Fruit fly (Drosophila melanogaster) whole organism, embryonic: Measurements from ENCODE around the gene miple2.

Source experiments
- ATbp ChIP-seq: fragments of 200-800 bp; sonication (Bioruptor generic); optimal IDR thresholded peaks from 2 replicates; lab custom pipeline; 2017; ENCODE audit warnings: missing biosample characterization, mild to moderate bottlenecking, missing genetic modification characterization, missing genetic modification reagents
- CG10959 ChIP-seq: fragments of 200-800 bp; sonication (Bioruptor generic); IDR thresholded peaks from 2 replicates; pipeline ENCODE4 v1.3.6; 2022; ENCODE audit warnings: missing biosample characterization, missing genetic modification characterization
- CG13894 ChIP-seq: fragments of 200-800 bp; sonication (Bioruptor generic); optimal IDR thresholded peaks from 3 replicates; lab custom pipeline; 2018; ENCODE audit warnings: missing biosample characterization, mild to moderate bottlenecking, missing genetic modification characterization, moderate library complexity
- CG14667 ChIP-seq: fragments of 200-800 bp; sonication (Bioruptor generic); IDR thresholded peaks from 2 replicates; pipeline ENCODE4 v1.3.6; 2022; ENCODE audit warnings: missing biosample characterization, missing genetic modification characterization
- CG16813 ChIP-seq: fragments of 200-800 bp; sonication (Bioruptor generic); IDR thresholded peaks from 3 replicates; pipeline ENCODE4 v1.3.6; 2022; ENCODE audit warnings: missing biosample characterization, missing genetic modification characterization; ENCODE audit not compliant: partially characterized antibody
- CG17361 ChIP-seq: fragments of 200-800 bp; sonication (Bioruptor generic); IDR thresholded peaks from 3 replicates; pipeline ENCODE4 v1.3.6; 2022; ENCODE audit warnings: missing biosample characterization, missing genetic modification characterization
- CG17385 ChIP-seq: fragments of 200-800 bp; sonication (Bioruptor generic); optimal IDR thresholded peaks from 3 replicates; lab custom pipeline; 2018; ENCODE audit warnings: missing biosample characterization, mild to moderate bottlenecking, missing genetic modification characterization
- CG30431 ChIP-seq: fragments of 200-800 bp; sonication (Bioruptor generic); optimal IDR thresholded peaks from 2 replicates; lab custom pipeline; 2017; ENCODE audit warnings: missing biosample characterization, missing genetic modification characterization
- CG3995 ChIP-seq: fragments of 200-800 bp; sonication (Bioruptor generic); optimal IDR thresholded peaks from 3 replicates; lab custom pipeline; 2016; ENCODE audit warnings: missing biosample characterization, missing genetic modification characterization
- CG4360 ChIP-seq: fragments of 200-800 bp; sonication (Bioruptor generic); IDR thresholded peaks from 2 replicates; pipeline ENCODE4 v1.3.6; 2022; ENCODE audit warnings: missing biosample characterization, missing genetic modification characterization
- CG4707 ChIP-seq: fragments of 200-800 bp; sonication (Bioruptor generic); optimal IDR thresholded peaks from 2 replicates; lab custom pipeline; 2018; ENCODE audit warnings: missing biosample characterization, mild to moderate bottlenecking, missing genetic modification characterization, moderate library complexity
- CG6854 ChIP-seq: fragments of 200-800 bp; sonication (Bioruptor generic); optimal IDR thresholded peaks from 3 replicates; lab custom pipeline; 2017; ENCODE audit warnings: missing biosample characterization, mild to moderate bottlenecking, missing genetic modification characterization
- CG8290 ChIP-seq, 3 experiments: fragments of 200-800 bp; sonication (Bioruptor generic); optimal IDR thresholded peaks; 2 replicates each; lab custom pipeline; 2016 to 2019; ENCODE audit warnings: missing biosample characterization in 3 of 3, missing genetic modification characterization in 3 of 3, mild to moderate bottlenecking in 2 of 3, moderate library complexity in 1 of 3
- CG8765 ChIP-seq: fragments of 200-800 bp; sonication (Bioruptor generic); IDR thresholded peaks from 2 replicates; pipeline ENCODE4 v1.3.6; 2022; ENCODE audit warnings: missing biosample characterization, missing genetic modification characterization
- CHES-1-like ChIP-seq: fragments of 200-800 bp; sonication (Bioruptor generic); optimal IDR thresholded peaks from 2 replicates; lab custom pipeline; 2016; ENCODE audit warnings: missing biosample characterization, missing genetic modification characterization
- Doc2 ChIP-seq: fragments of 200-800 bp; sonication (Bioruptor generic); IDR thresholded peaks from 2 replicates; pipeline ENCODE4 v1.3.6; 2022; ENCODE audit warnings: missing biosample characterization, missing genetic modification characterization
- Dref ChIP-seq: fragments of 200-800 bp; sonication (Bioruptor generic); IDR thresholded peaks from 2 replicates; pipeline ENCODE4 v1.3.6; 2022; ENCODE audit warnings: missing biosample characterization, missing genetic modification characterization
- Gug ChIP-seq: fragments of 200-800 bp; sonication (Bioruptor generic); IDR thresholded peaks from 4 replicates; pipeline ENCODE4 v1.3.6; 2022; ENCODE audit warnings: missing biosample characterization, missing genetic modification characterization
- H15 ChIP-seq: fragments of 200-800 bp; sonication (Bioruptor generic); IDR thresholded peaks from 3 replicates; pipeline ENCODE4 v1.3.6; 2022; ENCODE audit warnings: missing biosample characterization, missing genetic modification characterization
- HLH54F ChIP-seq: fragments of 200-800 bp; sonication (Bioruptor generic); optimal IDR thresholded peaks from 3 replicates; lab custom pipeline; 2016; ENCODE audit warnings: missing biosample characterization, missing genetic modification characterization
- Hey ChIP-seq: fragments of 200-800 bp; sonication (Bioruptor generic); optimal IDR thresholded peaks from 3 replicates; lab custom pipeline; 2018; ENCODE audit warnings: missing biosample characterization, mild to moderate bottlenecking, missing genetic modification characterization
- Hr39 ChIP-seq: fragments of >200 bp; optimal IDR thresholded peaks from 2 replicates; lab custom pipeline; 2017
- Max ChIP-seq: fragments of 200-800 bp; sonication (Bioruptor generic); optimal IDR thresholded peaks from 2 replicates; lab custom pipeline; 2016; ENCODE audit warnings: missing biosample characterization, mild to moderate bottlenecking, missing genetic modification characterization
- NK7.1 ChIP-seq: fragments of 200-800 bp; sonication (Bioruptor generic); optimal IDR thresholded peaks from 3 replicates; lab custom pipeline; 2016; ENCODE audit warnings: missing biosample characterization, missing genetic modification characterization
- Neu2 ChIP-seq: fragments of 200-800 bp; sonication (Bioruptor generic); optimal IDR thresholded peaks from 3 replicates; lab custom pipeline; 2016; ENCODE audit warnings: missing biosample characterization, missing genetic modification characterization, borderline replicate concordance
- PHDP ChIP-seq: fragments of 200-800 bp; sonication (Bioruptor generic); optimal IDR thresholded peaks from 3 replicates; lab custom pipeline; 2018; ENCODE audit warnings: missing biosample characterization, mild to moderate bottlenecking, missing genetic modification characterization, moderate library complexity
- Scr ChIP-seq: fragments of 200-800 bp; sonication (Bioruptor generic); IDR thresholded peaks from 2 replicates; pipeline ENCODE4 v1.3.6; 2022; ENCODE audit warnings: missing biosample characterization, missing genetic modification characterization; ENCODE audit not compliant: partially characterized antibody
- Six4 ChIP-seq: fragments of 200-800 bp; sonication (Bioruptor generic); optimal IDR thresholded peaks from 2 replicates; lab custom pipeline; 2016; ENCODE audit warnings: missing biosample characterization, missing genetic modification characterization
- Ssrp ChIP-seq: fragments of 200-800 bp; sonication (Bioruptor generic); optimal IDR thresholded peaks from 2 replicates; lab custom pipeline; 2018; ENCODE audit warnings: missing biosample characterization, mild to moderate bottlenecking, missing genetic modification characterization, moderate library complexity
- ara ChIP-seq: fragments of 200-800 bp; sonication (Bioruptor generic); IDR thresholded peaks from 2 replicates; pipeline ENCODE4 v1.3.6; 2022; ENCODE audit warnings: missing biosample characterization, missing genetic modification characterization
- ato ChIP-seq: fragments of 200-800 bp; sonication (Bioruptor generic); IDR thresholded peaks from 2 replicates; pipeline ENCODE4 v1.3.6; 2022; ENCODE audit warnings: missing biosample characterization, missing genetic modification characterization; ENCODE audit not compliant: partially characterized antibody
- croc ChIP-seq: fragments of 200-800 bp; sonication (Bioruptor generic); conservative IDR thresholded peaks from 3 replicates; pipeline ENCODE4 v1.3.6; 2022; ENCODE audit warnings: missing biosample characterization, missing genetic modification characterization
- cwo ChIP-seq: fragments of 200-800 bp; sonication (Bioruptor generic); optimal IDR thresholded peaks from 3 replicates; lab custom pipeline; 2017; ENCODE audit warnings: missing biosample characterization, missing genetic modification characterization, mild to moderate bottlenecking, moderate library complexity, missing genetic modification reagents
- dimm ChIP-seq: fragments of 200-800 bp; sonication (Bioruptor generic); IDR thresholded peaks from 2 replicates; pipeline ENCODE4 v1.3.6; 2022; ENCODE audit warnings: missing biosample characterization, missing genetic modification characterization
- dm ChIP-seq: fragments of 200-800 bp; sonication (Bioruptor generic); optimal IDR thresholded peaks from 3 replicates; lab custom pipeline; 2016; ENCODE audit warnings: missing biosample characterization, missing genetic modification characterization
- ems ChIP-seq: fragments of 200-800 bp; sonication (Bioruptor generic); optimal IDR thresholded peaks from 3 replicates; lab custom pipeline; 2016; ENCODE audit warnings: missing biosample characterization, missing genetic modification characterization
- en ChIP-seq: fragments of 200-800 bp; sonication (Bioruptor generic); optimal IDR thresholded peaks from 2 replicates; lab custom pipeline; 2016; ENCODE audit warnings: missing biosample characterization, missing genetic modification characterization
- fd102C ChIP-seq: fragments of 200-800 bp; sonication (Bioruptor generic); optimal IDR thresholded peaks from 2 replicates; lab custom pipeline; 2018; ENCODE audit warnings: missing biosample characterization, mild to moderate bottlenecking, missing genetic modification characterization, moderate library complexity
- grn ChIP-seq: fragments of 200-800 bp; sonication (Bioruptor generic); optimal IDR thresholded peaks from 3 replicates; lab custom pipeline; 2017; ENCODE audit warnings: missing biosample characterization, missing genetic modification characterization
- gt ChIP-seq: fragments of 200-800 bp; sonication (Bioruptor generic); IDR thresholded peaks from 2 replicates; pipeline ENCODE4 v1.3.6; 2022; ENCODE audit warnings: missing biosample characterization, missing genetic modification characterization
- hbn ChIP-seq: fragments of 200-800 bp; sonication (Bioruptor generic); IDR thresholded peaks from 2 replicates; pipeline ENCODE4 v1.3.6; 2022; ENCODE audit warnings: missing biosample characterization, missing genetic modification characterization; ENCODE audit not compliant: partially characterized antibody
- kni ChIP-seq: fragments of 200-800 bp; sonication (Bioruptor generic); optimal IDR thresholded peaks from 3 replicates; lab custom pipeline; 2017; ENCODE audit warnings: mild to moderate bottlenecking, missing biosample characterization, missing genetic modification reagents, missing genetic modification characterization
- pho ChIP-seq: fragments of 200-800 bp; sonication (Bioruptor generic); optimal IDR thresholded peaks from 2 replicates; lab custom pipeline; 2016; ENCODE audit warnings: missing biosample characterization, missing genetic modification characterization
- phol ChIP-seq: fragments of 200-800 bp; sonication (Bioruptor generic); optimal IDR thresholded peaks from 3 replicates; lab custom pipeline; 2018; ENCODE audit warnings: missing biosample characterization, mild to moderate bottlenecking, missing genetic modification characterization, moderate library complexity
- ro ChIP-seq: fragments of 200-800 bp; sonication (Bioruptor generic); IDR thresholded peaks from 2 replicates; pipeline ENCODE4 v1.3.6; 2022; ENCODE audit warnings: missing biosample characterization, missing genetic modification characterization
- slbo ChIP-seq: fragments of 200-800 bp; sonication (Bioruptor generic); IDR thresholded peaks from 2 replicates; pipeline ENCODE4 v1.3.6; 2022; ENCODE audit warnings: missing biosample characterization, missing genetic modification characterization
- slp2 ChIP-seq: fragments of 200-800 bp; sonication (Bioruptor generic); optimal IDR thresholded peaks from 2 replicates; lab custom pipeline; 2016; ENCODE audit warnings: missing biosample characterization, missing genetic modification characterization
- sr ChIP-seq: fragments of 200-800 bp; sonication (Bioruptor generic); IDR thresholded peaks from 3 replicates; pipeline ENCODE4 v1.3.6; 2022; ENCODE audit warnings: missing biosample characterization, missing genetic modification characterization
- ssp ChIP-seq: fragments of 200-800 bp; sonication (Bioruptor generic); IDR thresholded peaks from 2 replicates; pipeline ENCODE4 v1.3.6; 2022; ENCODE audit warnings: missing biosample characterization, missing genetic modification characterization
- trem ChIP-seq: fragments of 200-800 bp; optimal IDR thresholded peaks from 3 replicates; lab custom pipeline; 2019; ENCODE audit warnings: missing biosample characterization, mild to moderate bottlenecking, missing genetic modification characterization, moderate library complexity
- unc-4 ChIP-seq: fragments of 200-800 bp; sonication (Bioruptor generic); IDR thresholded peaks from 2 replicates; pipeline ENCODE4 v1.3.6; 2022; ENCODE audit warnings: missing biosample characterization, missing genetic modification characterization; ENCODE audit not compliant: partially characterized antibody
- zfh2 ChIP-seq: fragments of 200-800 bp; sonication (Bioruptor generic); optimal IDR thresholded peaks from 2 replicates; lab custom pipeline; 2016; ENCODE audit warnings: missing biosample characterization, missing genetic modification characterization

The miple2 gene

dm6 chr3L:262724-263177 is 8.2 kb upstream of the miple2 start (continued):
- TF ChIP-seq Hr39: no peak
- TF ChIP-seq CG30431 (GFP tag; lab: Kevin White, UChicago): no peak
- peak; percentile 87 for TF ChIP-seq Dref
- no peak for TF ChIP-seq Doc2 (GFP tag; lab: Robert Waterston, UW)
- TF ChIP-seq Scr (GFP tag; lab: Robert Waterston, UW): peak; percentile 89
- no peak for TF ChIP-seq H15 (GFP tag; lab: Robert Waterston, UW)
- peak; percentile 77 for TF ChIP-seq hbn
- TF ChIP-seq pho (GFP tag; lab: Kevin White, UChicago): no peak
- no peak for TF ChIP-seq CG17361 (GFP tag; lab: Robert Waterston, UW)
- TF ChIP-seq CG4360: no peak
- TF ChIP-seq CG13894 (tag; lab: Kevin White, UChicago): peak; percentile 54
- peak; percentile 8 for TF ChIP-seq CHES-1-like
- no peak for TF ChIP-seq Hey (tag; lab: Kevin White, UChicago)
- peak; percentile 78 for TF ChIP-seq CG16813
- TF ChIP-seq dm (GFP tag; lab: Kevin White, UChicago): peak; percentile 98
- TF ChIP-seq trem (tag; lab: Kevin White, UChicago): peak; percentile 70
- TF ChIP-seq unc-4 (GFP tag; lab: Robert Waterston, UW): peak; percentile 88
- TF ChIP-seq PHDP (tag; lab: Kevin White, UChicago): no peak
- no peak for TF ChIP-seq CG8765 (GFP tag; lab: Robert Waterston, UW)
- no peak for TF ChIP-seq Gug (GFP tag; lab: Robert Waterston, UW)
- TF ChIP-seq ems (GFP tag; lab: Kevin White, UChicago): no peak
- no peak for TF ChIP-seq CG10959 (GFP tag; lab: Robert Waterston, UW)
- TF ChIP-seq CG6854: peak; percentile 6
- no peak for TF ChIP-seq phol (tag; lab: Kevin White, UChicago)
- TF ChIP-seq ATbp (GFP tag; lab: Kevin White, UChicago): no peak
- TF ChIP-seq en (GFP tag; lab: Kevin White, UChicago): no peak
- TF ChIP-seq ssp (GFP tag; lab: Robert Waterston, UW): no peak
- no peak for TF ChIP-seq HLH54F (GFP tag; lab: Kevin White, UChicago)
- TF ChIP-seq gt (GFP tag; lab: Robert Waterston, UW): no peak
- TF ChIP-seq CG17385 (GFP tag; lab: Kevin White, UChicago): no peak
- no peak for TF ChIP-seq slp2
- TF ChIP-seq Six4: no peak
- no peak for TF ChIP-seq sr
- no peak for TF ChIP-seq zfh2 (GFP tag; lab: Kevin White, UChicago)
- no peak for TF ChIP-seq grn (GFP tag; lab: Kevin White, UChicago)
- no peak for TF ChIP-seq ara (GFP tag; lab: Robert Waterston, UW)
- no peak for TF ChIP-seq CG8290 (GFP tag; optimal IDR thresholded peaks at IDR 0.05; lab: Kevin White, UChicago)
- TF ChIP-seq CG8290 (tag; optimal IDR thresholded peaks at IDR 0.05; lab: Kevin White, UChicago): peak in 1 of 2 experiments; percentile 51
- peak; percentile 85 for TF ChIP-seq Max (GFP tag; lab: Kevin White, UChicago)
- TF ChIP-seq dimm (GFP tag; lab: Robert Waterston, UW): no peak
- TF ChIP-seq kni: peak; percentile 1
- TF ChIP-seq NK7.1: no peak
- TF ChIP-seq Ssrp (tag; lab: Kevin White, UChicago): no peak
- no peak for TF ChIP-seq Neu2 (GFP tag; lab: Kevin White, UChicago)
- TF ChIP-seq ato: peak; percentile 77
- no peak for TF ChIP-seq CG14667
- TF ChIP-seq croc (GFP tag; lab: Robert Waterston, UW): no peak
- no peak for TF ChIP-seq fd102C (GFP tag; lab: Kevin White, UChicago)
- TF ChIP-seq slbo (GFP tag; lab: Robert Waterston, UW): no peak
- no peak for TF ChIP-seq CG4707
- peak; percentile 70 for TF ChIP-seq cwo (GFP tag; lab: Kevin White, UChicago)
- no peak for TF ChIP-seq CG3995 (GFP tag; lab: Kevin White, UChicago)
- TF ChIP-seq ro (GFP tag; lab: Robert Waterston, UW): no peak
